Worm (Caenorhabditis elegans): Measurements from ENCODE around the gene Y4C6A.3.

DNA sequence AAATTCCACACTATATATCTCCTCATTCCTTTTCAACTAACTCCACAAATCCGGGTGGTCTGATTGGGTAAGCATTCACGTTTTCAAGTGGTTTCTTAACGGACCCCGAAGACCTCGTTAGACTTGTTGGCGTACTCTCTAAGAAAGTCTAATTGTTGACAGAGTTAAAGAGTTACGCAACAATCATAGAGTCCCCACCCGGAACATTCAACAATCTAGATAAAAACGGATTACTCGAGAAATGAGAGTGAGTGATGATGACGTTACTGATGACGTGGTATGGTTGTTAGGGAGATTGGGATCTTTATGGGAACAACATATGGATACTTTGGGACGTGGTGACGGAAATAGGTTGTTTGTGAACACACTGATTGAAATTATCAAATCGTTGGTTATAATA, 46.7 kb upstream of the Y4C6A.3 start:
- no peak for TF ChIP-seq elt-3 (tag; optimal IDR thresholded peaks at IDR 0.05)
- TF ChIP-seq mep-1 (tag; optimal IDR thresholded peaks at IDR 0.05) = no peak
- peak; percentile 88 for TF ChIP-seq ces-1 (GFP tag; optimal IDR thresholded peaks at IDR 0.05)
- TF ChIP-seq lin-32 (GFP tag; optimal IDR thresholded peaks at IDR 0.05) = no peak
- no peak for TF ChIP-seq pha-4 (tag; optimal IDR thresholded peaks at IDR 0.05)
- no peak for TF ChIP-seq bed-3 (GFP tag; optimal IDR thresholded peaks at IDR 0.05)
- TF ChIP-seq nhr-76 (tag; optimal IDR thresholded peaks at IDR 0.05) = no peak
- TF ChIP-seq nhr-28 (tag; optimal IDR thresholded peaks at IDR 0.05) = no peak
- TF ChIP-seq mab-5 (tag; optimal IDR thresholded peaks at IDR 0.05) = no peak
- no peak for TF ChIP-seq lin-13 (tag; optimal IDR thresholded peaks at IDR 0.05)
- TF ChIP-seq lsy-2 (tag; optimal IDR thresholded peaks at IDR 0.05) = no peak
- TF ChIP-seq unc-62 (GFP tag; optimal IDR thresholded peaks at IDR 0.05) = no peak
- no peak for TF ChIP-seq ztf-11 (tag; optimal IDR thresholded peaks at IDR 0.05)
